Worm (Caenorhabditis elegans): ENCODE results near the gene ptpn-22.

The ptpn-22 gene

DNA sequence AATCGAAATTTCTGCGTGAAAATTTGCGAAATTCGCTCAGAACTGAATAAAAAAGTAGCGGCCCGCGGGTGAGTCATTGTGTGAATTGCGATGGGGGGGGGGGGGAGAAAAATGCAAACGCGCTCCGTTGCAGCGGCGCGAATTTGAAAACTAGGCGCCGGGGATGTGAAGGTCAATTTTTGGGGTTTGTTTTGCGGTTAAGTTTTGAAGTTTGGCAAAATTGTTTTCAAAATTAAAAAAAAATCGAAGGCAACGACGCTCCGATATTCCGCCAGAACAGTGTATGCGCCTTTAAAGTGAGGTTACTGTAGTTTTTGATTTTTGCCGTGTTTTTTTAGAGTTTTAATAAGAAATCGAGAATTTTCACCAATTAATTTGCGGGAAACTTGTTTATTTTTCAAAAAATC, 1.7 kb downstream of the ptpn-22 start (continued):
- TF ChIP-seq dpl-1 (GFP tag; optimal IDR thresholded peaks at IDR 0.05) (peak; percentile 81), nhr-25 (tag; optimal IDR thresholded peaks at IDR 0.05; ENCODE audit: borderline replicate concordance, insufficient read depth) (no peak), fkh-10 (GFP tag; optimal IDR thresholded peaks at IDR 0.05) (no peak), nhr-237 (tag; optimal IDR thresholded peaks at IDR 0.05) (no peak), nhr-42 (GFP tag; IDR thresholded peaks at IDR 0.05) (no peak), ceh-82 (tag; optimal IDR thresholded peaks at IDR 0.05) (no peak), lir-3 (tag; optimal IDR thresholded peaks at IDR 0.05) (no peak), dve-1 (tag; optimal IDR thresholded peaks at IDR 0.05; ENCODE audit: insufficient read depth) (no peak), ctbp-1 (GFP tag; IDR thresholded peaks at IDR 0.05) (0 out of 2 replicates have a peak, but pooled peaks have one; percentile 27), tag-97 (GFP tag; IDR thresholded peaks at IDR 0.05) (no peak), ceh-28 (tag; optimal IDR thresholded peaks at IDR 0.05) (no peak), nhr-6 (tag; optimal IDR thresholded peaks at IDR 0.05) (peak; percentile 14), lsy-2 (tag; optimal IDR thresholded peaks at IDR 0.05) (peak in 1 of 2 experiments; percentile 36), zfp-2 (tag; optimal IDR thresholded peaks at IDR 0.05) (no peak), lin-15B (tag; optimal IDR thresholded peaks at IDR 0.05) (peak; percentile 10), T26A8.4 (GFP tag; IDR thresholded peaks at IDR 0.05) (no peak), R02D3.7 (tag; optimal IDR thresholded peaks at IDR 0.05) (no peak), ceh-62 (tag; optimal IDR thresholded peaks at IDR 0.05) (no peak), ceh-44 (GFP tag; IDR thresholded peaks at IDR 0.05) (no peak), Y75B8A.6 (GFP tag; IDR thresholded peaks at IDR 0.05) (no peak), egl-43 (GFP tag; IDR thresholded peaks at IDR 0.05) (0 out of 2 replicates have a peak, but pooled peaks have one; percentile 39), mdt-29 (GFP tag; IDR thresholded peaks at IDR 0.05) (0 out of 2 replicates have a peak, but pooled peaks have one; percentile 39), mes-2 (tag; optimal IDR thresholded peaks at IDR 0.05; ENCODE audit: poor library complexity, severe bottlenecking) (peak; percentile 70), mxl-2 (GFP tag; conservative IDR thresholded peaks at IDR 0.05) (no peak), lin-13 (GFP tag; optimal IDR thresholded peaks at IDR 0.05) (no peak), unc-130 (GFP tag; optimal IDR thresholded peaks at IDR 0.05) (no peak), spr-1 (tag; optimal IDR thresholded peaks at IDR 0.05) (no peak), dmd-6 (GFP tag; IDR thresholded peaks at IDR 0.05) (no peak), sdz-12 (GFP tag; optimal IDR thresholded peaks at IDR 0.05) (peak; percentile 31), pqm-1 (tag; optimal IDR thresholded peaks at IDR 0.05) (no peak), nhr-11 (tag; optimal IDR thresholded peaks at IDR 0.05) (no peak), pha-4 (GFP tag; IDR thresholded peaks at IDR 0.05) (no peak; the same call in 1 of the 2 replicates), pha-4 (tag; optimal IDR thresholded peaks at IDR 0.05) (no peak), ztf-7 (tag; optimal IDR thresholded peaks at IDR 0.05) (no peak), zip-11 (GFP tag; IDR thresholded peaks at IDR 0.05) (no peak), dmd-9 (GFP tag; IDR thresholded peaks at IDR 0.05) (no peak), jun-1 (tag; optimal IDR thresholded peaks at IDR 0.05) (no peak), saeg-2 (GFP tag; IDR thresholded peaks at IDR 0.05) (no peak), F10B5.3 (tag; optimal IDR thresholded peaks at IDR 0.05) (no peak), nhr-10 (tag; optimal IDR thresholded peaks at IDR 0.05) (no peak), tra-1 (GFP tag; IDR thresholded peaks at IDR 0.05) (no peak), aly-2 (tag; optimal IDR thresholded peaks at IDR 0.05) (no peak), madf-5 (GFP tag; IDR thresholded peaks at IDR 0.05) (no peak), cey-2 (tag; optimal IDR thresholded peaks at IDR 0.05; ENCODE audit: borderline replicate concordance, insufficient read depth) (no peak), unc-39 (tag; optimal IDR thresholded peaks at IDR 0.05) (no peak), gei-8 (GFP tag; optimal IDR thresholded peaks at IDR 0.05) (no peak), attf-4 (tag; optimal IDR thresholded peaks at IDR 0.05) (no peak), nhr-76 (tag; optimal IDR thresholded peaks at IDR 0.05) (no peak), ztf-11 (tag; optimal IDR thresholded peaks at IDR 0.05) (no peak), lim-7 (GFP tag; IDR thresholded peaks at IDR 0.05) (no peak), zag-1 (tag; optimal IDR thresholded peaks at IDR 0.05) (no peak), spr-3 (GFP tag; optimal IDR thresholded peaks at IDR 0.05) (no peak), zip-2 (tag; optimal IDR thresholded peaks at IDR 0.05) (no peak)
